Worm (Caenorhabditis elegans) whole organism, mixed stage, embryonic: ENCODE results near the gene F40F8.5.

ENCODE experiments used
- bed-3 ChIP-seq: fragments of 200-800 bp; sonication (Bioruptor generic); optimal IDR thresholded peaks from 3 replicates; lab custom pipeline; 2018; ENCODE audit warnings: mild to moderate bottlenecking, missing genetic modification characterization, moderate library complexity, missing compliant biosample characterization
- ceh-39 ChIP-seq: fragments of 150-350 bp; optimal IDR thresholded peaks from 2 replicates; lab custom pipeline; 2014; ENCODE audit warnings: missing biosample characterization, missing genetic modification characterization
- ceh-43 ChIP-seq: fragments of 200-800 bp; sonication (Bioruptor generic); optimal IDR thresholded peaks from 2 replicates; lab custom pipeline; 2018; ENCODE audit warnings: mild to moderate bottlenecking, missing genetic modification characterization, moderate library complexity, missing compliant biosample characterization
- ceh-83 ChIP-seq: fragments of 200-800 bp; sonication (Bioruptor generic); optimal IDR thresholded peaks from 2 replicates; lab custom pipeline; 2018; ENCODE audit warnings: mild to moderate bottlenecking, missing genetic modification characterization, missing compliant biosample characterization
- ces-1 ChIP-seq: fragments of 150-350 bp; optimal IDR thresholded peaks from 2 replicates; lab custom pipeline; 2014; ENCODE audit warnings: missing biosample characterization, missing genetic modification reagents, missing genetic modification characterization
- cnd-1 ChIP-seq: fragments of 200-800 bp; sonication (Bioruptor generic); optimal IDR thresholded peaks from 2 replicates; lab custom pipeline; 2018; ENCODE audit warnings: mild to moderate bottlenecking, missing genetic modification characterization, missing compliant biosample characterization
- drap-1 ChIP-seq: fragments of 200-800 bp; sonication (Bioruptor generic); optimal IDR thresholded peaks from 3 replicates; lab custom pipeline; 2018; ENCODE audit warnings: mild to moderate bottlenecking, missing genetic modification characterization, missing compliant biosample characterization
- flh-1 ChIP-seq: fragments of 200-800 bp; sonication (Bioruptor generic); optimal IDR thresholded peaks from 2 replicates; lab custom pipeline; 2018; ENCODE audit warnings: mild to moderate bottlenecking, missing genetic modification characterization, moderate library complexity, missing compliant biosample characterization
- ham-2 ChIP-seq: fragments of 200-800 bp; sonication (Bioruptor generic); optimal IDR thresholded peaks from 2 replicates; lab custom pipeline; 2018; ENCODE audit warnings: mild to moderate bottlenecking, missing genetic modification characterization, missing compliant biosample characterization
- hlh-1 ChIP-seq: fragments of 150-350 bp; optimal IDR thresholded peaks from 2 replicates; lab custom pipeline; 2014; ENCODE audit warnings: missing biosample characterization, missing genetic modification reagents, missing genetic modification characterization
- lin-13 ChIP-seq: fragments of 150-350 bp; optimal IDR thresholded peaks from 2 replicates; lab custom pipeline; 2014; ENCODE audit warnings: missing biosample characterization, missing genetic modification characterization
- lin-32 ChIP-seq: fragments of 200-800 bp; sonication (Bioruptor generic); optimal IDR thresholded peaks from 2 replicates; lab custom pipeline; 2018; ENCODE audit warnings: mild to moderate bottlenecking, missing genetic modification characterization, missing compliant biosample characterization
- lsy-2 ChIP-seq: fragments of 150-350 bp; optimal IDR thresholded peaks from 2 replicates; lab custom pipeline; 2014; ENCODE audit warnings: missing biosample characterization, missing genetic modification characterization
- mab-5 ChIP-seq: fragments of 150-350 bp; optimal IDR thresholded peaks from 2 replicates; lab custom pipeline; 2014; ENCODE audit warnings: missing biosample characterization, missing genetic modification characterization
- mep-1 ChIP-seq: fragments of 150-350 bp; optimal IDR thresholded peaks from 2 replicates; lab custom pipeline; 2017; ENCODE audit warnings: missing biosample characterization, missing genetic modification reagents, missing genetic modification characterization, inconsistent platforms
- nhr-12 ChIP-seq: fragments of 150-350 bp; optimal IDR thresholded peaks from 2 replicates; lab custom pipeline; 2014; ENCODE audit warnings: missing biosample characterization, missing genetic modification characterization
- nhr-2 ChIP-seq: fragments of 150-350 bp; optimal IDR thresholded peaks from 2 replicates; lab custom pipeline; 2014; ENCODE audit warnings: missing biosample characterization, missing genetic modification characterization
- nhr-237 ChIP-seq: fragments of 150-350 bp; optimal IDR thresholded peaks from 2 replicates; lab custom pipeline; 2014; ENCODE audit warnings: missing biosample characterization, missing genetic modification characterization
- nhr-28 ChIP-seq: fragments of 150-350 bp; optimal IDR thresholded peaks from 2 replicates; lab custom pipeline; 2014; ENCODE audit warnings: missing biosample characterization, missing genetic modification characterization
- pha-4 ChIP-seq: fragments of 150-350 bp; optimal IDR thresholded peaks from 2 replicates; lab custom pipeline; 2018; ENCODE audit warnings: missing biosample characterization, missing genetic modification reagents, missing genetic modification characterization
- sem-2 ChIP-seq: fragments of 200-800 bp; sonication (Bioruptor generic); optimal IDR thresholded peaks from 2 replicates; lab custom pipeline; 2018; ENCODE audit warnings: mild to moderate bottlenecking, missing genetic modification characterization, missing compliant biosample characterization
- snpc-4 ChIP-seq: fragments of 150-350 bp; optimal IDR thresholded peaks from 2 replicates; lab custom pipeline; 2014; ENCODE audit warnings: missing biosample characterization, missing genetic modification characterization
- sptf-1 ChIP-seq: sonication (generic microtip); optimal IDR thresholded peaks from 2 replicates; lab custom pipeline; 2017; ENCODE audit warnings: mild to moderate bottlenecking, missing genetic modification characterization, moderate library complexity, missing compliant biosample characterization
- tbx-8 ChIP-seq: fragments of 200-800 bp; sonication (Bioruptor generic); optimal IDR thresholded peaks from 2 replicates; lab custom pipeline; 2018; ENCODE audit warnings: mild to moderate bottlenecking, missing genetic modification characterization, moderate library complexity, missing compliant biosample characterization
- unc-120 ChIP-seq: sonication (generic microtip); optimal IDR thresholded peaks from 2 replicates; lab custom pipeline; 2017; ENCODE audit warnings: missing genetic modification characterization, missing compliant biosample characterization; ENCODE audit not compliant: poor library complexity, severe bottlenecking
- unc-39 ChIP-seq: fragments of 150-350 bp; optimal IDR thresholded peaks from 2 replicates; lab custom pipeline; 2014; ENCODE audit warnings: missing biosample characterization, missing genetic modification characterization
- ztf-11 ChIP-seq: fragments of 150-350 bp; optimal IDR thresholded peaks from 2 replicates; lab custom pipeline; 2014; ENCODE audit warnings: missing biosample characterization, missing genetic modification characterization

F40F8.5 gene

DNA sequence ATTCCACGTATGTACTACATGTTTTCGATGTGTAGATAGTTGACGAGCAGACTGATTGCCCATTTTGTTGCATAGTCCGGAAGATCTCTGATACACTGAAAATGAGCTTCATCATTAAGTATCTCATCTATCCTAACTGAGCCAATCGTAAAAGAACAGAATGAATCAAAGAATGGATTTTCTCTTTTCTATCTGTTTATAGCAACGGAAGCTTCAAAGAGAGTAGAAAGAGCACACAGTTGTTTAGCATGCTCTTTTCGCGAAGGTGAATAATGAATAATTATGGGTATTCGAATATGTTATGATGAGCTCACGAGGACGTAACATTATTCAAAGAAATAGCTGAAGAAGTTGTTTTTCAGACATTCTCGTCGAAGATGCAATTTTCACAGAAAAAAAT, 23.6 kb downstream of the F40F8.5 start, which contains the start of gene glb-4:
Gene glb-4, minus strand, starts transcription at position 101 of the 400 bp plus-strand sequence.
- TF ChIP-seq lin-13 (tag; lab: Kevin White, UChicago), result no peak
- no peak for TF ChIP-seq hlh-1
- no peak for TF ChIP-seq cnd-1 (tag; lab: Kevin White, UChicago)
- no peak for TF ChIP-seq mep-1 (tag; lab: Kevin White, UChicago)
- no peak for TF ChIP-seq ceh-43 (GFP tag; lab: Kevin White, UChicago)
- no peak for TF ChIP-seq lsy-2 (tag; lab: Kevin White, UChicago)

DNA sequence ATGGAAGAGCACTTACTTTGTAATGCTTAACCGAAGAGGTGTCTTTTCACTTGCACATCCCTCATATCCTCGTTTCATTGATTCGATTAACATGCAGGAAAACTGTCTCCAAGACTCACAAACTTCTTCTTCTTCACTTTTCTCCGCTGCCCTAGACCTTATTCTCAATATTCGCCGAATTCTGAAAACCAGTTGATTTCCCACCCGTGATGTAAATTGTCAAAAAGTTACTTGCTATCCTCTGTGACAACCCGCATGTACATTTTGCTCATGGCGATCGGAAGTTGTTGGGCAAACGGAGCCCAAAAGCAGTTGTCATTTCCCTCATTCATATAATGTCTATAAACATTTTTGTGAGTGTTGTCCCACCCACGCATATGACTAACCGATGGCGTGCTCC, 24.3 kb downstream of the F40F8.5 start:
- TF ChIP-seq sem-2 (GFP tag; lab: Kevin White, UChicago) (no peak), nhr-12 (tag; lab: Kevin White, UChicago) (no peak), sptf-1 (tag; lab: Kevin White, UChicago) (no peak), bed-3 (GFP tag; lab: Kevin White, UChicago) (no peak), ceh-39 (tag; lab: Kevin White, UChicago) (no peak), lsy-2 (tag; lab: Kevin White, UChicago) (no peak), ham-2 (no peak), nhr-2 (tag; lab: Kevin White, UChicago) (no peak), lin-13 (tag; lab: Kevin White, UChicago) (no peak), drap-1 (GFP tag; lab: Kevin White, UChicago) (no peak), cnd-1 (tag; lab: Kevin White, UChicago) (no peak), ces-1 (GFP tag; lab: Kevin White, UChicago) (no peak), unc-39 (no peak), flh-1 (GFP tag; lab: Kevin White, UChicago) (no peak), mab-5 (tag; lab: Kevin White, UChicago) (no peak), pha-4 (tag; lab: Kevin White, UChicago) (no peak), nhr-237 (tag; lab: Kevin White, UChicago) (no peak), tbx-8 (GFP tag; lab: Kevin White, UChicago) (no peak), ztf-11 (tag; lab: Kevin White, UChicago) (no peak)

DNA sequence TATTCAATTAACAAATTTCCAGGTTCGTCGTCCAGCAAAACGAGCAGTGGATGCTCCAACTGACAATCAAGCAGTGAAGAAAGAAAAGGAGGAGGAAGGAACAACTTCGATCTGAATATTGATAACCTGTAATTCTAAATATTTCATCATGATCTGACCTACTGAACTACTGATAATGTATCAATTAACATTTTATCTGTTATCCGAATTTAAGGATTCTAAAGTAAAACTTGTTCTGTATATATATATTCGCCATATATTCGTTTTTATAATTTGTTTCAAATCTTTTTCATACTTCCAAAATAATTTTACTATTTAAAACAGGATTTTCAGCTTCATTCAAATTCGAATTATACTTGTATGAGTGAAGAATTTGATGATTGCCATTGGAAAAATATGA, 26.9 kb downstream of the F40F8.5 start, which contains the start of gene apc-17:
Gene apc-17, plus strand, starts transcription at position 301 of the 400 bp plus-strand sequence.
- no peak for TF ChIP-seq hlh-1

DNA sequence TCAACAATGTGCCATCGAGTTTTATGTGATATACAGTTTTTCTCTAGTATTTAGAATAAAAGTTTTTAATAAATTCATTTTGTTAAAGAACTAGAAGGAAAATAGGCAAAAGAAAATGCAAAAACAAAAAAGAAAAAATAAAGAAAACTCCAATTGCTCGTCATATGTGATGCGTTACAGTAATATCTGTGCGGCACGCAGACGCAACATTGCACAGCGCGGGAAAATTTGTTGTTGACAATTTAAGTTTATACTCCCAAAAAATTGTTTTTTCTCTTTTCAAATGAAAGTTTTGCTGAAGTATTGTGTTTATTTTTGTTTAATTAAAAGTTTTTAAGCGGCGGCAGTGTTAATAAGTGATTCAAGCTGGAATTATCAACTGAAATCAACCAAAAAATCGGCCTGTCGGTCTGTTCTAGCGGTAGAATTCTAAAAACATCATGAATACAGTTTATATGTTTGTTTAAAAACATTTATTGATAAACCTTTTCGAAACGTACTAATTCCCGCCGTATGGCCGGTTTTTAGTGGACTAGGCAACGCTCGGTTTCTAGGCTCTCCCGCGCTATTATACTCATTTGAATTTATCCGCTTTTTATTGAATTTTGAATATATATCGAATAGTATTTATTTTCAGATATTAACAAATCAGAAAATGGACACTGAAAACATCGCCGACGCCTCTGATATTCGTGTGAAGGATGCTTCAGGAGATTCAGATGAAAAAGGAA, 28.6 kb downstream of the F40F8.5 start, which contains the start of gene nasp-1:
Gene nasp-1, plus strand, starts transcription at position 632 of the 731 bp plus-strand sequence.
- TF ChIP-seq bed-3 (GFP tag; lab: Kevin White, UChicago) (no peak), lsy-2 (tag; lab: Kevin White, UChicago) (peak; percentile 90), lin-13 (tag; lab: Kevin White, UChicago) (peak; percentile 12), nhr-28 (tag; lab: Kevin White, UChicago) (no peak)

DNA sequence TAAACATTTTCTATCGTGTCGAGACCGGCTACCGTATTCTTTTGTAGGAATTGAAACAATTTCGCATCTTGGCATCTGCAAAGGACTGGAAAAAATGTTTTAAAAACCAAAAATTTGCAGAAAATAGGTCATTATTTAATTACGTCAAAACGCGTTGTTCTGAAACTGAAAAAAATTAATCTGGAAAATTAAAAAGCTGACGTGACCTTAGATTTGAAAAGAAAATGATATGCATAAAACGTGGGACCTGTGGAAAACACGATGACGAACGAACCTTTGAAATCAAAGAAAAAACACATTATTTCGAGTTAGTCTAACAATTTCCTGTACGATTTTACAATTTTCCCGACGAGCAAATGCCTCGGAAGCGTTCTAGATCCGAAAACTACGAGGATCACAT, 30.6 kb downstream of the F40F8.5 start, which contains the start of gene C09H10.9:
Gene C09H10.9, plus strand, starts transcription at position 301 of the 400 bp plus-strand sequence.
- no peak for TF ChIP-seq ces-1 (GFP tag; lab: Kevin White, UChicago)
- TF ChIP-seq lin-32 (GFP tag; lab: Kevin White, UChicago), result no peak
- TF ChIP-seq mab-5 (tag; lab: Kevin White, UChicago), result no peak
- TF ChIP-seq unc-120, result no peak
- TF ChIP-seq nhr-237 (tag; lab: Kevin White, UChicago), result no peak

DNA sequence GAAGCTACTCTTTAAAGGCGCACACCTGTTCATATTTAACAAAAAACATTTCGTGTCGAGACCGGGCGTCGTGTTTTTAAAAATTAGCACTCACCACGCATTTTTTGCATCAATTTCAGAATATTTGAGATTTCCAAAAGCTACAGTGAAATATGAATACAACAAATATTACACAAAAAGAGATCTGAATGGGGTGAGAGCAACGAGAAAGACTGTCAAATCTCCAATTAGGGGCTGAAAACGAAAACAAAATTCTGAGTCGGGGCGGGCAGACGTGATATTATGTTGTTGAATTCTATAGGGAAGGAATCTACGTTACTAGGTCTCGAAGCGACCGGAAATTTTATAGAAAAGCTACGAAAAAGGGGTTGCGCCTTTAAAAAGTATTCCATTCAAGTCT, 31.1 kb downstream of the F40F8.5 start, which contains the start of gene C09H10.5:
Gene C09H10.5, minus strand, starts transcription at position 101 of the 400 bp plus-strand sequence.
- no peak for TF ChIP-seq snpc-4 (tag; lab: Kevin White, UChicago)
- TF ChIP-seq ceh-83 (GFP tag; lab: Kevin White, UChicago), result no peak
- no peak for TF ChIP-seq unc-120
- TF ChIP-seq hlh-1, result no peak
- TF ChIP-seq nhr-2 (tag; lab: Kevin White, UChicago), result no peak
